Worm (Caenorhabditis elegans) whole organism, dauer: ENCODE data around the gene nhr-87.
"Not testable (repeated sequence)": the region's sequence is repeated elsewhere in the genome, so short reads cannot be mapped to it uniquely, and the experiment has no call there.

Source experiments
- unc-62 ChIP-seq: sonication (generic microtip); optimal IDR thresholded peaks from 2 replicates; lab custom pipeline; 2017; ENCODE audit warnings: missing biosample characterization, missing genetic modification reagents, missing genetic modification characterization

nhr-87 gene

ce11 chrIV:1623712-1624111 is at the start of gene nhr-87:
nhr-87 (plus strand) TSS chrIV:1624029.
- no peak for TF ChIP-seq unc-62 (GFP tag; lab: Kevin White, UChicago)

ce11 chrIV:1576731-1577130 is 47.1 kb upstream of the nhr-87 start, which contains the start of gene Y41D4B.14:
Y41D4B.14 (plus strand) TSS chrIV:1577031.
- TF ChIP-seq unc-62 (GFP tag; lab: Kevin White, UChicago): no peak

- TF ChIP-seq unc-62 (GFP tag; lab: Kevin White, UChicago): no peak
Measured at ce11 chrIV:1595802-1596201, 28.0 kb upstream of the nhr-87 start, which contains the start of gene npp-8. npp-8 (minus strand) TSS chrIV:1595824.

- no peak for TF ChIP-seq unc-62 (GFP tag; lab: Kevin White, UChicago)
Measured at ce11 chrIV:1597018-1597417, 26.8 kb upstream of the nhr-87 start, which contains the start of gene ced-2. ced-2 (plus strand) TSS chrIV:1597318.

- TF ChIP-seq unc-62 (GFP tag; lab: Kevin White, UChicago): no peak
Measured at ce11 chrIV:1600784-1601183, 23.0 kb upstream of the nhr-87 start.

ce11 chrIV:1601357-1601756 is 22.5 kb upstream of the nhr-87 start, which contains the start of gene set-23:
set-23 (plus strand) TSS chrIV:1601657.
- TF ChIP-seq unc-62 (GFP tag; lab: Kevin White, UChicago): no peak

ce11 chrIV:1602936-1603457 is 20.8 kb upstream of the nhr-87 start:
- TF ChIP-seq unc-62 (GFP tag; lab: Kevin White, UChicago): no peak

ce11 chrIV:1605276-1605762 is 18.5 kb upstream of the nhr-87 start, which contains the start of gene Y41D4B.11:
Y41D4B.11 (plus strand) TSS chrIV:1605712.
- TF ChIP-seq unc-62 (GFP tag; lab: Kevin White, UChicago): no peak

- not testable (repeated sequence) for TF ChIP-seq unc-62 (GFP tag; lab: Kevin White, UChicago)
Measured at ce11 chrIV:1609973-1610372, 13.9 kb upstream of the nhr-87 start, which contains the start of gene dsl-3. dsl-3 (plus strand) TSS chrIV:1610273.

- TF ChIP-seq unc-62 (GFP tag; lab: Kevin White, UChicago): no peak
Measured at ce11 chrIV:1613592-1613991, 10.2 kb upstream of the nhr-87 start, which contains the start of gene nhr-122. nhr-122 (plus strand) TSS chrIV:1613892.

- no peak for TF ChIP-seq unc-62 (GFP tag; lab: Kevin White, UChicago)
Measured at ce11 chrIV:1619519-1620311, 4.1 kb upstream of the nhr-87 start, which contains the start of gene nhr-92. nhr-92 (plus strand) TSS chrIV:1620094.

- TF ChIP-seq unc-62 (GFP tag; lab: Kevin White, UChicago): no peak
Measured at ce11 chrIV:1624447-1624846, 618 bp downstream of the nhr-87 start.

- TF ChIP-seq unc-62 (GFP tag; lab: Kevin White, UChicago): no peak
Measured at ce11 chrIV:1626342-1626855, 2.6 kb downstream of the nhr-87 start, which contains the start of gene nhr-146. nhr-146 (plus strand) TSS chrIV:1626805.

ce11 chrIV:1628281-1628680 is 4.5 kb downstream of the nhr-87 start:
- no peak for TF ChIP-seq unc-62 (GFP tag; lab: Kevin White, UChicago)

ce11 chrIV:1628730-1629129 is 4.9 kb downstream of the nhr-87 start:
- no peak for TF ChIP-seq unc-62 (GFP tag; lab: Kevin White, UChicago)

- no peak for TF ChIP-seq unc-62 (GFP tag; lab: Kevin White, UChicago)
Measured at ce11 chrIV:1631651-1632050, 7.8 kb downstream of the nhr-87 start, which contains the start of gene cpg-24. cpg-24 (plus strand) TSS chrIV:1631951.
